Fruit fly (Drosophila melanogaster) whole organism, embryonic: Measurements from ENCODE around the gene sing.

ENCODE experiments used
- Adf1 ChIP-seq: fragments of 200-800 bp; sonication (Bioruptor generic); IDR thresholded peaks from 2 replicates; pipeline ENCODE4 v1.3.6; 2022; ENCODE audit warnings: missing biosample characterization, missing genetic modification characterization
- Blimp-1 ChIP-seq: fragments of 200-800 bp; sonication (Bioruptor generic); optimal IDR thresholded peaks from 3 replicates; lab custom pipeline; 2018; ENCODE audit warnings: missing biosample characterization, missing genetic modification characterization, mild to moderate bottlenecking, moderate library complexity, missing genetic modification reagents
- CG10366 ChIP-seq: fragments of 200-800 bp; sonication (Bioruptor generic); IDR thresholded peaks from 2 replicates; pipeline ENCODE4 v1.3.6; 2022; ENCODE audit warnings: missing biosample characterization, missing genetic modification characterization
- CG13894 ChIP-seq: fragments of 200-800 bp; sonication (Bioruptor generic); optimal IDR thresholded peaks from 3 replicates; lab custom pipeline; 2018; ENCODE audit warnings: missing biosample characterization, mild to moderate bottlenecking, missing genetic modification characterization, moderate library complexity
- CG1529 ChIP-seq: fragments of 200-800 bp; sonication (Bioruptor generic); optimal IDR thresholded peaks from 3 replicates; lab custom pipeline; 2018; ENCODE audit warnings: missing biosample characterization, missing genetic modification characterization
- CG15514 ChIP-seq: fragments of 200-800 bp; sonication (Bioruptor generic); optimal IDR thresholded peaks from 3 replicates; lab custom pipeline; 2017; ENCODE audit warnings: missing biosample characterization, missing genetic modification characterization, mild to moderate bottlenecking, moderate library complexity, missing genetic modification reagents
- CG1832 ChIP-seq: fragments of 200-800 bp; sonication (Bioruptor generic); optimal IDR thresholded peaks from 2 replicates; lab custom pipeline; 2017; ENCODE audit warnings: missing biosample characterization, mild to moderate bottlenecking, missing genetic modification characterization, inconsistent platforms
- CG2129 ChIP-seq: fragments of 200-800 bp; sonication (Bioruptor generic); IDR thresholded peaks from 2 replicates; pipeline ENCODE4 v1.3.6; 2022; ENCODE audit warnings: missing biosample characterization, missing genetic modification characterization; ENCODE audit not compliant: partially characterized antibody
- CG2678 ChIP-seq: fragments of 200-800 bp; sonication (Bioruptor generic); optimal IDR thresholded peaks from 3 replicates; lab custom pipeline; 2019; ENCODE audit warnings: missing biosample characterization, mild to moderate bottlenecking, missing genetic modification characterization, moderate library complexity
- CG3281 ChIP-seq: fragments of 200-800 bp; sonication (Bioruptor generic); optimal IDR thresholded peaks from 3 replicates; lab custom pipeline; 2017; ENCODE audit warnings: missing biosample characterization, mild to moderate bottlenecking, missing genetic modification characterization
- CG4328 ChIP-seq: fragments of 200-800 bp; sonication (Bioruptor generic); optimal IDR thresholded peaks from 3 replicates; lab custom pipeline; 2017; ENCODE audit warnings: missing biosample characterization, missing genetic modification reagents, missing genetic modification characterization
- CG4820 ChIP-seq: fragments of 200-800 bp; sonication (Bioruptor generic); optimal IDR thresholded peaks from 3 replicates; lab custom pipeline; 2016; ENCODE audit warnings: missing biosample characterization, missing genetic modification characterization
- CG4854 ChIP-seq: fragments of 200-800 bp; sonication (Bioruptor generic); optimal IDR thresholded peaks from 2 replicates; lab custom pipeline; 2016; ENCODE audit warnings: missing biosample characterization, missing genetic modification characterization, inconsistent platforms
- CG6654 ChIP-seq: fragments of 200-800 bp; sonication (Bioruptor generic); optimal IDR thresholded peaks from 2 replicates; lab custom pipeline; 2017; ENCODE audit warnings: missing biosample characterization, mild to moderate bottlenecking, missing genetic modification characterization
- CG8290 ChIP-seq, 3 experiments: fragments of 200-800 bp; sonication (Bioruptor generic); optimal IDR thresholded peaks; 2 replicates each; lab custom pipeline; 2016 to 2019; ENCODE audit warnings: missing biosample characterization in 3 of 3, missing genetic modification characterization in 3 of 3, mild to moderate bottlenecking in 2 of 3, moderate library complexity in 1 of 3
- CG8478 ChIP-seq: fragments of >200 bp; optimal IDR thresholded peaks from 2 replicates; lab custom pipeline; 2018
- D ChIP-seq, 2 experiments: fragments of 200-800 bp in 1 of 2; fragments of >200 bp in 1 of 2; sonication (Bioruptor generic) in 1 of 2; optimal IDR thresholded peaks; 2 replicates in 1 of 2; 3 replicates in 1 of 2; lab custom pipeline; 2017; ENCODE audit warnings: mild to moderate bottlenecking in 1 of 2, missing biosample characterization in 1 of 2, missing genetic modification characterization in 1 of 2, missing genetic modification reagents in 1 of 2
- Doc2 ChIP-seq: fragments of 200-800 bp; sonication (Bioruptor generic); IDR thresholded peaks from 2 replicates; pipeline ENCODE4 v1.3.6; 2022; ENCODE audit warnings: missing biosample characterization, missing genetic modification characterization
- Drgx ChIP-seq: fragments of 200-800 bp; sonication (Bioruptor generic); IDR thresholded peaks from 2 replicates; pipeline ENCODE4 v1.3.6; 2022; ENCODE audit warnings: missing biosample characterization, missing genetic modification characterization
- Elba2 ChIP-seq: fragments of 200-800 bp; sonication (Bioruptor generic); optimal IDR thresholded peaks from 3 replicates; lab custom pipeline; 2016; ENCODE audit warnings: missing biosample characterization, missing genetic modification characterization
- HHEX ChIP-seq: fragments of 200-800 bp; sonication (Bioruptor generic); optimal IDR thresholded peaks from 3 replicates; lab custom pipeline; 2017; ENCODE audit warnings: missing biosample characterization, mild to moderate bottlenecking, missing genetic modification characterization, missing genetic modification reagents
- HLH4C ChIP-seq: fragments of 200-800 bp; sonication (Bioruptor generic); IDR thresholded peaks from 3 replicates; pipeline ENCODE4 v1.3.6; 2022; ENCODE audit warnings: missing biosample characterization, missing genetic modification characterization; ENCODE audit not compliant: partially characterized antibody
- Hr51 ChIP-seq, 2 experiments: fragments of 200-800 bp; sonication (Bioruptor generic); optimal IDR thresholded peaks; 2 replicates in 1 of 2; 3 replicates in 1 of 2; lab custom pipeline; 2016 to 2018; ENCODE audit warnings: missing biosample characterization in 2 of 2, missing genetic modification characterization in 2 of 2, mild to moderate bottlenecking in 1 of 2, moderate library complexity in 1 of 2
- Med ChIP-seq: fragments of 200-800 bp; sonication (Bioruptor generic); peaks from one replicate; lab custom pipeline; 2016; ENCODE audit warnings: missing biosample characterization, missing genetic modification characterization, mild to moderate bottlenecking, inconsistent platforms, moderate library complexity
- Pdp1 ChIP-seq, 2 experiments: fragments of 200-800 bp; sonication (Bioruptor generic); optimal IDR thresholded peaks; 3 replicates each; lab custom pipeline; 2016; ENCODE audit warnings: missing biosample characterization in 2 of 2, missing genetic modification characterization in 2 of 2, mild to moderate bottlenecking in 1 of 2, moderate library complexity in 1 of 2
- Rfx ChIP-seq: fragments of 200-800 bp; sonication (Bioruptor generic); IDR thresholded peaks from 2 replicates; pipeline ENCODE4 v1.3.6; 2022; ENCODE audit warnings: missing biosample characterization, missing genetic modification characterization
- Sin3A ChIP-seq: fragments of >200 bp; optimal IDR thresholded peaks from 2 replicates; lab custom pipeline; 2018
- Vsx1 ChIP-seq: fragments of 200-800 bp; sonication (Bioruptor generic); optimal IDR thresholded peaks from 2 replicates; lab custom pipeline; 2017; ENCODE audit warnings: missing biosample characterization, mild to moderate bottlenecking, missing genetic modification characterization, missing genetic modification reagents
- abd-A ChIP-seq: fragments of 200-800 bp; sonication (Bioruptor generic); optimal IDR thresholded peaks from 3 replicates; lab custom pipeline; 2019; ENCODE audit warnings: missing biosample characterization, mild to moderate bottlenecking, missing genetic modification characterization, moderate library complexity
- al ChIP-seq: fragments of 200-800 bp; sonication (Bioruptor generic); IDR thresholded peaks from 2 replicates; pipeline ENCODE4 v1.3.6; 2022; ENCODE audit warnings: missing biosample characterization, missing genetic modification characterization
- bowl ChIP-seq: fragments of 200-800 bp; sonication (Bioruptor generic); IDR thresholded peaks from 2 replicates; pipeline ENCODE4 v1.3.6; 2022; ENCODE audit warnings: missing biosample characterization, missing genetic modification characterization
- bsh ChIP-seq, 2 experiments: fragments of 200-800 bp; sonication (Bioruptor generic); optimal IDR thresholded peaks; 2 replicates each; lab custom pipeline; 2017 to 2018; ENCODE audit warnings: mild to moderate bottlenecking in 2 of 2, missing biosample characterization in 2 of 2, missing genetic modification characterization in 2 of 2, moderate library complexity in 1 of 2
- cato ChIP-seq: fragments of 200-800 bp; sonication (Bioruptor generic); optimal IDR thresholded peaks from 2 replicates; lab custom pipeline; 2016; ENCODE audit warnings: missing biosample characterization, missing genetic modification characterization, borderline replicate concordance
- chif ChIP-seq, 2 experiments: fragments of 200-800 bp; sonication (Bioruptor generic); optimal IDR thresholded peaks; 3 replicates each; lab custom pipeline; 2016; ENCODE audit warnings: missing biosample characterization in 2 of 2, missing genetic modification characterization in 2 of 2
- corto ChIP-seq: fragments of 200-800 bp; sonication (Bioruptor generic); optimal IDR thresholded peaks from 2 replicates; lab custom pipeline; 2016; ENCODE audit warnings: missing biosample characterization, mild to moderate bottlenecking, missing genetic modification characterization, moderate library complexity
- ewg ChIP-seq: fragments of 200-800 bp; sonication (Bioruptor generic); optimal IDR thresholded peaks from 3 replicates; lab custom pipeline; 2017; ENCODE audit warnings: mild to moderate bottlenecking, missing biosample characterization, missing genetic modification reagents, missing genetic modification characterization
- fd3F ChIP-seq: fragments of 200-800 bp; sonication (Bioruptor generic); optimal IDR thresholded peaks from 2 replicates; lab custom pipeline; 2018; ENCODE audit warnings: missing biosample characterization, mild to moderate bottlenecking, missing genetic modification characterization, moderate library complexity
- insv ChIP-seq, 2 experiments: fragments of 200-800 bp; sonication (Bioruptor generic); optimal IDR thresholded peaks; 3 replicates each; lab custom pipeline; 2016 to 2018; ENCODE audit warnings: missing biosample characterization in 2 of 2, missing genetic modification characterization in 2 of 2
- kay ChIP-seq: fragments of 200-800 bp; sonication (Bioruptor generic); optimal IDR thresholded peaks from 2 replicates; lab custom pipeline; 2016; ENCODE audit warnings: missing biosample characterization, missing genetic modification characterization
- mld ChIP-seq: fragments of 200-800 bp; sonication (Bioruptor generic); IDR thresholded peaks from 3 replicates; pipeline ENCODE4 v1.3.6; 2022; ENCODE audit warnings: missing biosample characterization, missing genetic modification characterization; ENCODE audit not compliant: partially characterized antibody
- pho ChIP-seq: fragments of 200-800 bp; sonication (Bioruptor generic); optimal IDR thresholded peaks from 2 replicates; lab custom pipeline; 2016; ENCODE audit warnings: missing biosample characterization, missing genetic modification characterization
- phol ChIP-seq: fragments of 200-800 bp; sonication (Bioruptor generic); optimal IDR thresholded peaks from 3 replicates; lab custom pipeline; 2018; ENCODE audit warnings: missing biosample characterization, mild to moderate bottlenecking, missing genetic modification characterization, moderate library complexity
- schlank ChIP-seq: fragments of 200-800 bp; sonication (Bioruptor generic); optimal IDR thresholded peaks from 2 replicates; lab custom pipeline; 2018; ENCODE audit warnings: missing biosample characterization, mild to moderate bottlenecking, missing genetic modification characterization
- sens ChIP-seq: fragments of 200-800 bp; sonication (Bioruptor generic); peaks from one replicate; lab custom pipeline; 2016; ENCODE audit warnings: missing biosample characterization, missing genetic modification characterization
- sqz ChIP-seq: fragments of 200-800 bp; sonication (Bioruptor generic); optimal IDR thresholded peaks from 3 replicates; lab custom pipeline; 2018; ENCODE audit warnings: missing biosample characterization, mild to moderate bottlenecking, missing genetic modification characterization
- stwl ChIP-seq: fragments of 200-800 bp; sonication (Bioruptor generic); optimal IDR thresholded peaks from 3 replicates; lab custom pipeline; 2018; ENCODE audit warnings: missing biosample characterization, mild to moderate bottlenecking, missing genetic modification characterization, moderate library complexity
- wor ChIP-seq: fragments of 200-800 bp; sonication (Bioruptor generic); IDR thresholded peaks from 2 replicates; pipeline ENCODE4 v1.3.6; 2022; ENCODE audit warnings: missing biosample characterization, missing genetic modification characterization
- zen2 ChIP-seq: fragments of 200-800 bp; sonication (Bioruptor generic); IDR thresholded peaks from 3 replicates; pipeline ENCODE4 v1.3.6; 2022; ENCODE audit warnings: missing biosample characterization, missing genetic modification characterization; ENCODE audit not compliant: partially characterized antibody

The sing gene

DNA sequence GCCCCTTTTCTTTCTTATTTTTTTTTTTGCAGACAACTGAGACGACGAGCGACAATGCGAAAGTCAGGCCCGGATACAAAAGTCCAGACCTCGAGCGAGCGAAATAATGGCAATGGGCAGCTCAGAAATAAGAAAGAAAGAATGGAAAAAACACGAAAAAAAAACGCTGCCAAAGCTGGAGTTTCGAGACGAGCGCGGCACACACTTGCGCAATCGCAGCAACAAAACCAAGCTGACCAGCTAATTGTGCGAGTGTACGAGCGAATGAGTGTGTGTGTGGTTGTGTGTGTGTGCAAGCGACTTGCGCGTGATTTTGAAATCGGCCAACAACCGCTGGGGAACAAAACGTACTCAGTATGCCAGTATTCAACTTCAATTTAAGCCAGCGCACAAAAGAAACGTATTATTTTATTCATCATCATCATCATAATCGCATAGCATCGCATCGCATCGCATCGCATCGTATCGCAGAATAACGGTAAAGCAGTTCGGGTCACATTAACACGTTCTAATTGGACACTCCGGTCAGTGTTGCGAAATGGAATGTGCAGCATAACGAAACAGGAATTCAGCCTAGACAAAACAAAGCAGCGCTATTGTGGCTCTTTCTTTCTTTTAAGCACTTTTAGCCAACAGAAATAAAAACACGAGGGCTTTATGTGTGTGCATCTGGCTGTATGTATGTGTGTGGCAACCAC lies 31.2 kb upstream of the sing start:
- TF ChIP-seq CG15514 (no peak), D (optimal IDR thresholded peaks at IDR 0.05; lab: Kevin White, UChicago) (peak; percentile 2), D (GFP tag; optimal IDR thresholded peaks at IDR 0.05; lab: Kevin White, UChicago) (no peak), HHEX (no peak), Vsx1 (GFP tag; lab: Kevin White, UChicago) (peak; percentile 2), CG4328 (no peak), CG8290 (GFP tag; optimal IDR thresholded peaks at IDR 0.05; lab: Kevin White, UChicago) (peak; percentile 58), CG8290 (tag; optimal IDR thresholded peaks at IDR 0.05; lab: Kevin White, UChicago) (no peak), Med (GFP tag; lab: Kevin White, UChicago) (peak; percentile 22), bsh (GFP tag; optimal IDR thresholded peaks at IDR 0.05; lab: Kevin White, UChicago) (peak in 1 of 2 experiments; percentile 15), mld (GFP tag; lab: Robert Waterston, UW) (no peak), ewg (GFP tag; lab: Kevin White, UChicago) (peak; percentile 6), kay (GFP tag; lab: Kevin White, UChicago) (no peak), corto (GFP tag; lab: Kevin White, UChicago) (peak; percentile 7), zen2 (GFP tag; lab: Robert Waterston, UW) (no peak), wor (GFP tag; lab: Robert Waterston, UW) (no peak), CG4820 (GFP tag; lab: Kevin White, UChicago) (no peak), Pdp1 (GFP tag; optimal IDR thresholded peaks at IDR 0.05; lab: Kevin White, UChicago) (peak in 1 of 2 experiments; percentile 62), Elba2 (GFP tag; lab: Kevin White, UChicago) (peak; percentile 25), CG4854 (no peak), stwl (tag; lab: Kevin White, UChicago) (peak; percentile 91), insv (GFP tag; optimal IDR thresholded peaks at IDR 0.05; lab: Kevin White, UChicago) (peak in 1 of 2 experiments; percentile 79), Drgx (peak; percentile 15; the same call in 1 of the 2 replicates)

dm6 chrX:16648435-16648781 lies 30.7 kb upstream of the sing start:
- TF ChIP-seq pho (GFP tag; lab: Kevin White, UChicago) = no peak
- TF ChIP-seq bowl (GFP tag; lab: Robert Waterston, UW) = no peak
- TF ChIP-seq Rfx = no peak
- peak; percentile 17 for TF ChIP-seq abd-A
- no peak for TF ChIP-seq phol (tag; lab: Kevin White, UChicago)
- TF ChIP-seq HLH4C (GFP tag; lab: Robert Waterston, UW) = no peak
- no peak for TF ChIP-seq CG13894 (tag; lab: Kevin White, UChicago)
- TF ChIP-seq CG1832 (GFP tag; lab: Kevin White, UChicago) = no peak
- no peak for TF ChIP-seq Sin3A
- TF ChIP-seq Hr51 (GFP tag; optimal IDR thresholded peaks at IDR 0.05; lab: Kevin White, UChicago) = no peak
- TF ChIP-seq CG1529 (GFP tag; lab: Kevin White, UChicago) = no peak
- TF ChIP-seq CG10366 (GFP tag; lab: Robert Waterston, UW) = no peak
- no peak for TF ChIP-seq chif (GFP tag; optimal IDR thresholded peaks at IDR 0.05; lab: Kevin White, UChicago)
- TF ChIP-seq CG3281 = no peak
- no peak for TF ChIP-seq CG2129 (GFP tag; lab: Robert Waterston, UW)
- no peak for TF ChIP-seq al (GFP tag; lab: Robert Waterston, UW)
- no peak for TF ChIP-seq CG6654
- no peak for TF ChIP-seq Blimp-1
- no peak for TF ChIP-seq CG2678 (tag; lab: Kevin White, UChicago)
- TF ChIP-seq fd3F (GFP tag; lab: Kevin White, UChicago) = no peak
- peak; percentile 36 for TF ChIP-seq sens (GFP tag; lab: Kevin White, UChicago)
- no peak for TF ChIP-seq Doc2 (GFP tag; lab: Robert Waterston, UW)
- TF ChIP-seq sqz (GFP tag; lab: Kevin White, UChicago) = peak; percentile 20
- no peak for TF ChIP-seq cato
- no peak for TF ChIP-seq Adf1 (GFP tag; lab: Robert Waterston, UW)
- TF ChIP-seq schlank (tag; lab: Kevin White, UChicago) = no peak
- no peak for TF ChIP-seq CG8478
